Worm (Caenorhabditis elegans) whole organism, young adult: Measurements from ENCODE around the gene F14F9.8.
A peak's percentile ranks its signal among the peaks of the same experiment; 100 is the strongest.

ENCODE experiments used
- C06A6.2 ChIP-seq: fragments of 200-800 bp; sonication (Bioruptor generic); conservative IDR thresholded peaks from 2 replicates; pipeline ENCODE4 v1.3.6; 2022; ENCODE audit warnings: missing genetic modification characterization, missing compliant biosample characterization
- C17E4.6 ChIP-seq: fragments of 200-800 bp; sonication (Bioruptor generic); IDR thresholded peaks from 2 replicates; pipeline ENCODE4 v1.3.6; 2022; ENCODE audit warnings: missing genetic modification reagents, missing genetic modification characterization, missing compliant biosample characterization
- F37B4.10 ChIP-seq: fragments of 200-800 bp; sonication (Bioruptor generic); IDR thresholded peaks from 2 replicates; pipeline ENCODE4 v1.3.6; 2022; ENCODE audit warnings: missing genetic modification characterization, missing compliant biosample characterization
- F39B2.1 ChIP-seq: fragments of 200-800 bp; sonication (Bioruptor generic); IDR thresholded peaks from 2 replicates; pipeline ENCODE4 v1.3.6; 2022; ENCODE audit warnings: missing genetic modification reagents, missing genetic modification characterization, missing compliant biosample characterization
- F49E8.2 ChIP-seq: sonication (generic microtip); optimal IDR thresholded peaks from 3 replicates; lab custom pipeline; 2017; ENCODE audit warnings: missing genetic modification characterization, mild to moderate bottlenecking, missing compliant biosample characterization, antibody characterized with exemption, moderate library complexity; ENCODE audit not compliant: insufficient read depth
- F52B5.7 ChIP-seq: sonication (generic microtip); optimal IDR thresholded peaks from 2 replicates; lab custom pipeline; 2016; ENCODE audit warnings: mild to moderate bottlenecking, missing genetic modification characterization, missing compliant biosample characterization
- F55B11.4 ChIP-seq: sonication (generic microtip); optimal IDR thresholded peaks from 2 replicates; lab custom pipeline; 2016; ENCODE audit warnings: missing compliant biosample characterization, missing genetic modification characterization, borderline replicate concordance; ENCODE audit not compliant: insufficient read depth
- F57C9.4 ChIP-seq: sonication (generic microtip); optimal IDR thresholded peaks from 2 replicates; lab custom pipeline; 2017; ENCODE audit warnings: mild to moderate bottlenecking, missing genetic modification characterization, missing compliant biosample characterization
- K11D2.4 ChIP-seq: fragments of 200-800 bp; sonication (Bioruptor generic); IDR thresholded peaks from 2 replicates; pipeline ENCODE4 v1.3.6; 2022; ENCODE audit warnings: missing genetic modification reagents, missing genetic modification characterization, missing compliant biosample characterization
- Y53G8AR.9 ChIP-seq: fragments of 200-800 bp; sonication (Bioruptor generic); conservative IDR thresholded peaks from 2 replicates; pipeline ENCODE4 v1.3.6; 2022; ENCODE audit warnings: missing genetic modification reagents, missing genetic modification characterization, missing compliant biosample characterization
- attf-6 ChIP-seq: fragments of 200-800 bp; sonication (Bioruptor generic); IDR thresholded peaks from 2 replicates; pipeline ENCODE4 v1.3.6; 2022; ENCODE audit warnings: missing genetic modification reagents, missing genetic modification characterization, missing compliant biosample characterization
- bed-1 ChIP-seq: fragments of 200-800 bp; sonication (Bioruptor generic); IDR thresholded peaks from 2 replicates; pipeline ENCODE4 v1.3.6; 2022; ENCODE audit warnings: missing genetic modification reagents, missing genetic modification characterization, missing compliant biosample characterization
- ceh-27 ChIP-seq: fragments of 200-800 bp; sonication (Bioruptor generic); optimal IDR thresholded peaks from 2 replicates; lab custom pipeline; 2018; ENCODE audit warnings: mild to moderate bottlenecking, missing genetic modification characterization, moderate library complexity, missing compliant biosample characterization
- ceh-79 ChIP-seq: sonication (generic microtip); optimal IDR thresholded peaks from 2 replicates; lab custom pipeline; 2017; ENCODE audit warnings: mild to moderate bottlenecking, missing genetic modification characterization, missing compliant biosample characterization
- dox-1 ChIP-seq: fragments of 200-800 bp; sonication (Bioruptor generic); IDR thresholded peaks from 2 replicates; pipeline ENCODE4 v1.3.6; 2022; ENCODE audit warnings: missing genetic modification reagents, missing genetic modification characterization, missing compliant biosample characterization
- egl-18 ChIP-seq: fragments of 200-800 bp; sonication (Bioruptor generic); IDR thresholded peaks from 2 replicates; pipeline ENCODE4 v1.3.6; 2022; ENCODE audit warnings: missing genetic modification reagents, missing genetic modification characterization, missing compliant biosample characterization
- hlh-26 ChIP-seq: fragments of 200-800 bp; sonication (Bioruptor generic); conservative IDR thresholded peaks from 2 replicates; pipeline ENCODE4 v1.3.6; 2022; ENCODE audit warnings: missing genetic modification reagents, missing genetic modification characterization, missing compliant biosample characterization
- hrde-1 ChIP-seq: sonication (generic microtip); optimal IDR thresholded peaks from 2 replicates; lab custom pipeline; 2016; ENCODE audit warnings: missing genetic modification characterization, mild to moderate bottlenecking, missing compliant biosample characterization, moderate library complexity, missing genotype, missing genetic modification reagents, borderline replicate concordance
- let-607 ChIP-seq, 2 experiments: fragments of 200-800 bp in 1 of 2; sonication (Bioruptor generic) in 1 of 2; sonication (generic microtip) in 1 of 2; optimal IDR thresholded peaks; 2 replicates each; lab custom pipeline; 2016 to 2018; ENCODE audit warnings: mild to moderate bottlenecking in 2 of 2, missing compliant biosample characterization in 2 of 2, missing genetic modification characterization in 2 of 2, moderate library complexity in 2 of 2, missing genotype in 1 of 2
- lin-26 ChIP-seq: fragments of 200-800 bp; sonication (Bioruptor generic); IDR thresholded peaks from 2 replicates; pipeline ENCODE4 v1.3.6; 2022; ENCODE audit warnings: missing genetic modification reagents, missing genetic modification characterization, missing compliant biosample characterization
- mcd-1 ChIP-seq: fragments of 200-800 bp; sonication (Bioruptor generic); IDR thresholded peaks from 2 replicates; pipeline ENCODE4 v1.3.6; 2022; ENCODE audit warnings: missing genetic modification reagents, missing genetic modification characterization, missing compliant biosample characterization
- mxl-1 ChIP-seq: sonication (generic microtip); optimal IDR thresholded peaks from 2 replicates; lab custom pipeline; 2016; ENCODE audit warnings: missing genetic modification characterization, missing compliant biosample characterization
- nfya-1 ChIP-seq: sonication (generic microtip); optimal IDR thresholded peaks from 2 replicates; lab custom pipeline; 2017; ENCODE audit warnings: antibody characterized with exemption, missing compliant biosample characterization, missing genetic modification characterization, borderline replicate concordance; ENCODE audit not compliant: insufficient read depth
- nfya-2 ChIP-seq: fragments of 200-800 bp; sonication (Bioruptor generic); IDR thresholded peaks from 2 replicates; pipeline ENCODE4 v1.3.6; 2022; ENCODE audit warnings: missing genetic modification reagents, missing genetic modification characterization, missing compliant biosample characterization
- pbrm-1 ChIP-seq: fragments of 200-800 bp; sonication (Bioruptor generic); IDR thresholded peaks from 2 replicates; pipeline ENCODE4 v1.3.6; 2022; ENCODE audit warnings: missing genetic modification reagents, missing genetic modification characterization, missing compliant biosample characterization
- pha-4 ChIP-seq: fragments of 150-350 bp; sonication (generic microtip); optimal IDR thresholded peaks from 2 replicates; lab custom pipeline; 2014; ENCODE audit warnings: missing biosample characterization, missing genetic modification reagents, missing genetic modification characterization
- rpc-1 ChIP-seq, 2 experiments: fragments of 150-350 bp in 1 of 2; sonication (generic microtip) in 1 of 2; optimal IDR thresholded peaks; 2 replicates each; lab custom pipeline; 2014 to 2018; ENCODE audit warnings: missing biosample characterization in 1 of 2, missing genetic modification characterization in 1 of 2, missing genetic modification reagents in 1 of 2, missing genotype in 1 of 2
- sea-2 ChIP-seq: fragments of 200-800 bp; sonication (Bioruptor generic); IDR thresholded peaks from 2 replicates; pipeline ENCODE4 v1.3.6; 2022; ENCODE audit warnings: missing genetic modification characterization, missing compliant biosample characterization
- snpc-3.4 ChIP-seq: sonication (generic microtip); optimal IDR thresholded peaks from 2 replicates; lab custom pipeline; 2017; ENCODE audit warnings: missing genetic modification characterization, mild to moderate bottlenecking, missing compliant biosample characterization, antibody characterized with exemption, moderate library complexity, missing genotype, missing genetic modification reagents
- somi-1 ChIP-seq: fragments of 200-800 bp; sonication (Bioruptor generic); optimal IDR thresholded peaks from 2 replicates; lab custom pipeline; 2018; ENCODE audit warnings: mild to moderate bottlenecking, missing genetic modification characterization, missing compliant biosample characterization
- tlf-1 ChIP-seq: fragments of 200-800 bp; sonication (Bioruptor generic); optimal IDR thresholded peaks from 2 replicates; lab custom pipeline; 2018; ENCODE audit warnings: mild to moderate bottlenecking, missing genetic modification characterization, missing compliant biosample characterization
- unc-130 ChIP-seq: sonication (generic microtip); optimal IDR thresholded peaks from 2 replicates; lab custom pipeline; 2016; ENCODE audit warnings: missing genetic modification reagents, missing genetic modification characterization, missing compliant biosample characterization
- zfh-2 ChIP-seq: fragments of 200-800 bp; sonication (Bioruptor generic); conservative IDR thresholded peaks from 2 replicates; pipeline ENCODE4 v1.3.6; 2022; ENCODE audit warnings: missing genetic modification reagents, missing genetic modification characterization, missing compliant biosample characterization
- zim-3 ChIP-seq: sonication (generic microtip); optimal IDR thresholded peaks from 2 replicates; lab custom pipeline; 2017; ENCODE audit warnings: mild to moderate bottlenecking, missing genetic modification characterization, moderate library complexity, missing compliant biosample characterization

The F14F9.8 gene

ce11 chrV:5088311-5088710 is 41.8 kb upstream of the F14F9.8 start:
- TF ChIP-seq C17E4.6 (GFP tag; lab: Robert Waterston, UW) (no peak), pbrm-1 (GFP tag; lab: Robert Waterston, UW) (no peak), sea-2 (GFP tag; lab: Robert Waterston, UW) (no peak), F52B5.7 (tag; lab: Kevin White, UChicago) (no peak), ceh-27 (GFP tag; lab: Kevin White, UChicago) (no peak), pha-4 (tag; lab: Kevin White, UChicago) (no peak), zfh-2 (GFP tag; lab: Robert Waterston, UW) (peak; percentile 21; the same call in 1 of the 2 replicates), rpc-1 (optimal IDR thresholded peaks at IDR 0.05; lab: Kevin White, UChicago) (no peak), rpc-1 (tag; optimal IDR thresholded peaks at IDR 0.05; lab: Kevin White, UChicago) (no peak)

DNA sequence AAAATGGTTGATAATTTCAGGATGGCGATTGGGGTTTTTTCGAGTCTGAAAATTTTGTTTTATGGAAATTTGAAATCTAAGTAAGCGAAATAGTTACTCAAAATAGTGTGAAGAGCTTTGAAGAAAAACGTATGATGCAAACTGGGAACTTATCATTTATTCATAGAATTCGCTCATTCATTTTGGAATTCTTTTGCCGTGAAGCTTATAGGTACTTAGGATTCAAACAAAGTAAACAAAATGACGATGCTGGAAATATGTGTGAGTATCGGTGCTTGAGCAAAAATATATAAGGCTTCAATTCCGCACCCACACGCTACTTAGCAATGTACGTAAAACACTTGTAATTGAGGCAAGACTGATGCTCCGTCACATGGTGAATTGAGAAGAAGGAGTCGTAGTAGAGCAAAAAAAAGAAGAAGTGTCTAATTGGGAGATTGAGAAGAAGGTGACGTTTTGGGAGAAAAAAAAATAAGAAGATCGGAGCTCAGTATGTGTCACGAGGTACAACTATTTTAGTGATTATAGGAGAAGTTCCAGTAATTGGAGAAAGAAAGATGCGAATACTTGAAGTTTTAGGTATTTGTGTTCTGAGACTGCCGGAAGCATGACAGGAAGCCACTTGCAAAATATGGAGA is 40.5 kb upstream of the F14F9.8 start, which contains the start of gene glb-32:
glb-32 (minus strand) TSS at position 51 of the 638 bp plus-strand sequence.
- TF ChIP-seq C06A6.2 (GFP tag; lab: Robert Waterston, UW): no peak
- TF ChIP-seq hlh-26 (GFP tag; lab: Robert Waterston, UW): no peak
- TF ChIP-seq hrde-1 (tag; lab: Kevin White, UChicago): no peak
- TF ChIP-seq attf-6 (GFP tag; lab: Robert Waterston, UW): no peak
- no peak for TF ChIP-seq Y53G8AR.9 (GFP tag; lab: Robert Waterston, UW)
- TF ChIP-seq tlf-1: no peak
- no peak for TF ChIP-seq ceh-79 (tag; lab: Kevin White, UChicago)
- no peak for TF ChIP-seq zim-3 (tag; lab: Kevin White, UChicago)
- TF ChIP-seq mcd-1 (GFP tag; lab: Robert Waterston, UW): no peak
- TF ChIP-seq let-607 (tag; optimal IDR thresholded peaks at IDR 0.05; lab: Kevin White, UChicago): no peak
- TF ChIP-seq dox-1 (GFP tag; lab: Robert Waterston, UW): no peak
- TF ChIP-seq F55B11.4 (tag; lab: Kevin White, UChicago): no peak
- no peak for TF ChIP-seq bed-1 (GFP tag; lab: Robert Waterston, UW)
- no peak for TF ChIP-seq somi-1 (GFP tag; lab: Kevin White, UChicago)
- no peak for TF ChIP-seq F39B2.1 (GFP tag; lab: Robert Waterston, UW)
- no peak for TF ChIP-seq F37B4.10 (GFP tag; lab: Robert Waterston, UW)
- no peak for TF ChIP-seq lin-26
- no peak for TF ChIP-seq rpc-1 (optimal IDR thresholded peaks at IDR 0.05; lab: Kevin White, UChicago)
- TF ChIP-seq rpc-1 (tag; optimal IDR thresholded peaks at IDR 0.05; lab: Kevin White, UChicago): no peak
- TF ChIP-seq mxl-1 (tag; lab: Kevin White, UChicago): no peak
- TF ChIP-seq snpc-3.4 (tag; lab: Kevin White, UChicago): no peak

DNA sequence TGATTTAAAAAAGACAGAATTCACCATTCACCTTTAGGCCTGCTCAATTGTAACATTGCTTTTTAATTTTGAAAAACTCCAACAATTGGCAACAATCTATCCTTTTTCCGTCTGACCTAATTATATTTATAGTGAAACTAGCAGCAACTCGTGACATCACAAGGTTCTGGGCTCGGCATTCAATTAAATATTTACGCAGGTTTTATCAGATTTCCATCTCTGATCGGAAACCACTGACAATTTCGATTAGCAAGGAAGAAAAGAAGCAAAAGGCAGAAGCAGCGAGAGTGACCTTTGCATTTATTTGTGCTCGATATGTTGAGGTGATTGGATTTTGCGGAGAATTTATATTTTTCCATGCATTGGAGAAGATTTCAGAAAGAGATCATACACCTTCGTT is 39.7 kb upstream of the F14F9.8 start:
- TF ChIP-seq nfya-2 (GFP tag; lab: Robert Waterston, UW) (no peak), F57C9.4 (tag; lab: Kevin White, UChicago) (no peak), C17E4.6 (GFP tag; lab: Robert Waterston, UW) (no peak), egl-18 (GFP tag; lab: Robert Waterston, UW) (no peak), pha-4 (tag; lab: Kevin White, UChicago) (no peak), F49E8.2 (no peak), K11D2.4 (no peak)
- TF ChIP-seq, all 124 proteins: peak for 0

DNA sequence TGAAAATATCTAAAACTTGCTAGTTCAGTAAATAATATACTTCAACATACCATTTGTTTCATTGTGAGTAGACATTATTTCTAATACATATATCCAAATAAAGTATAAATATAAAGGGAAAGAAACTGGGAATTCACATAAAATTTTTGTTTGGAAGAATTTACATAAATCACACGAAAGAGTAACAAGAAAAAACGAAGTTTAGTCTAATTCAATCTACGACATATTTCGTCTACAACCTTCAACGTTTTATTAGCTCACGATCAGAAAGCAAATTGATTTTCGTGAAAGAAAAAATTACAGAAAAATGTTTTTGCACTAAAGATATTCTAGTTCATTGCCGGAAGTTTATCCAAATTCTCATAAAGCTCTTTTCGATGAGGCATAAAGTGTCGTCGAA is 33.1 kb upstream of the F14F9.8 start, which contains the start of gene C04F5.2:
C04F5.2 (minus strand) TSS at position 101 of the 400 bp plus-strand sequence.
- no peak for TF ChIP-seq nfya-1
- TF ChIP-seq unc-130 (GFP tag; lab: Kevin White, UChicago): no peak
